Worm (Caenorhabditis elegans): ENCODE results near the gene F26A1.4.

Gene F26A1.4

DNA sequence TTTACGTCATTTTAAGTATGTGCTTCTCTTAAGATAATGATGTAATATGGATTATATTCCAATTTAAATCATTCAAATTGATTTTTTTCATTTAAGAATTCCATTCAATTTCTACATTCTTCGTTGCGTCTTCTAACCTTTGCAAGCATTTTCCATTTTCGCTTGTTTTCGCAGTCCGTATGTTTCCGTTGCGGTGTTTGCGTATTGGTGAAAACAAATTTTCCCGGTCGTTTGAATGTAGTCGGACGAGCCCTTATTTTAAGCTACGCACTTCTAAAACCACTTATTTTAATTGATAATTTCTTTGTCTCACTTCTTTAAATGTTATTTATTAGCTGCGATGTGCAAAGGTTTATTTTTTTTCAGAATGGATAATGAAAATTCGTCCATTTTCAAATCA, 31.6 kb upstream of the F26A1.4 start, which contains the start of gene mel-28:
TSS of gene mel-28 (plus strand) at position 367 of the 400 bp plus-strand sequence.
- TF ChIP-seq pag-3 (tag; optimal IDR thresholded peaks at IDR 0.05; ENCODE audit: borderline replicate concordance) (no peak), gmeb-2 (tag; optimal IDR thresholded peaks at IDR 0.05) (no peak), npax-4 (tag; optimal IDR thresholded peaks at IDR 0.05) (no peak), elt-2 (tag; optimal IDR thresholded peaks at IDR 0.05) (no peak), che-1 (tag; optimal IDR thresholded peaks at IDR 0.05) (no peak), unc-3 (GFP tag; conservative IDR thresholded peaks at IDR 0.05) (no peak), unc-3 (tag; optimal IDR thresholded peaks at IDR 0.05) (no peak), K02D7.2 (tag; optimal IDR thresholded peaks at IDR 0.05) (no peak), mec-3 (tag; optimal IDR thresholded peaks at IDR 0.05; ENCODE audit: borderline replicate concordance) (no peak), nhr-11 (tag; optimal IDR thresholded peaks at IDR 0.05) (no peak), nhr-232 (tag; optimal IDR thresholded peaks at IDR 0.05) (no peak), sdc-2 (tag; optimal IDR thresholded peaks at IDR 0.05) (no peak), hlh-13 (GFP tag; optimal IDR thresholded peaks at IDR 0.05) (no peak), pha-2 (tag; optimal IDR thresholded peaks at IDR 0.05) (no peak), unc-55 (GFP tag; optimal IDR thresholded peaks at IDR 0.05) (no peak), ref-2 (tag; optimal IDR thresholded peaks at IDR 0.05) (no peak), lim-6 (tag; optimal IDR thresholded peaks at IDR 0.05) (no peak), rnt-1 (tag; optimal IDR thresholded peaks at IDR 0.05) (no peak), ahr-1 (tag; optimal IDR thresholded peaks at IDR 0.05) (no peak), ztf-16 (tag; optimal IDR thresholded peaks at IDR 0.05) (no peak), unc-86 (tag; optimal IDR thresholded peaks at IDR 0.05) (no peak)

ce11 chrIII:4792560-4793136, 24.7 kb upstream of the F26A1.4 start, which contains the start of gene mip-1:
TSS of gene mip-1 (plus strand) at chrIII:4793086.
- TF ChIP-seq ceh-45 (GFP tag; IDR thresholded peaks at IDR 0.05) = no peak
- no peak for TF ChIP-seq zip-5 (tag; optimal IDR thresholded peaks at IDR 0.05)
- TF ChIP-seq syd-9 (tag; optimal IDR thresholded peaks at IDR 0.05) = no peak
- TF ChIP-seq ceh-48 (tag; optimal IDR thresholded peaks at IDR 0.05) = no peak
- TF ChIP-seq pqm-1 (tag; optimal IDR thresholded peaks at IDR 0.05) = no peak
- no peak for TF ChIP-seq elt-2 (tag; optimal IDR thresholded peaks at IDR 0.05)
- TF ChIP-seq C08G9.2 (tag; optimal IDR thresholded peaks at IDR 0.05) = no peak
- no peak for TF ChIP-seq ceh-14 (tag; optimal IDR thresholded peaks at IDR 0.05)
- no peak for TF ChIP-seq ceh-9 (tag; optimal IDR thresholded peaks at IDR 0.05)
- TF ChIP-seq hlh-15 (tag; optimal IDR thresholded peaks at IDR 0.05) = no peak
- TF ChIP-seq pha-4 (tag; optimal IDR thresholded peaks at IDR 0.05) = no peak
- TF ChIP-seq eyg-1 (tag; optimal IDR thresholded peaks at IDR 0.05) = no peak
- no peak for TF ChIP-seq unc-86 (tag; optimal IDR thresholded peaks at IDR 0.05)
- TF ChIP-seq fkh-10 (GFP tag; optimal IDR thresholded peaks at IDR 0.05) = no peak
- TF ChIP-seq unc-42 (tag; optimal IDR thresholded peaks at IDR 0.05) = no peak
- TF ChIP-seq C38D4.7 (GFP tag; optimal IDR thresholded peaks at IDR 0.05) = no peak

ce11 chrIII:4796039-4796438, 21.3 kb upstream of the F26A1.4 start:
- TF ChIP-seq fkh-6 (tag; optimal IDR thresholded peaks at IDR 0.05) (no peak), nfya-1 (tag; optimal IDR thresholded peaks at IDR 0.05) (peak; percentile 45), elt-2 (tag; optimal IDR thresholded peaks at IDR 0.05) (peak; percentile 16), ceh-31 (tag; optimal IDR thresholded peaks at IDR 0.05) (peak; percentile 26), ets-4 (tag; optimal IDR thresholded peaks at IDR 0.05) (peak; percentile 48), pha-2 (tag; optimal IDR thresholded peaks at IDR 0.05) (no peak), ceh-30 (tag; optimal IDR thresholded peaks at IDR 0.05) (no peak), sox-2 (GFP tag; IDR thresholded peaks at IDR 0.05) (no peak), pax-1 (tag; optimal IDR thresholded peaks at IDR 0.05) (no peak), tbx-2 (tag; optimal IDR thresholded peaks at IDR 0.05) (peak; percentile 19), hlh-30 (tag; optimal IDR thresholded peaks at IDR 0.05; ENCODE audit: insufficient read depth) (peak; percentile 20)
